Fruit fly (Drosophila melanogaster): Measurements from ENCODE around the gene mura.

The mura gene

DNA sequence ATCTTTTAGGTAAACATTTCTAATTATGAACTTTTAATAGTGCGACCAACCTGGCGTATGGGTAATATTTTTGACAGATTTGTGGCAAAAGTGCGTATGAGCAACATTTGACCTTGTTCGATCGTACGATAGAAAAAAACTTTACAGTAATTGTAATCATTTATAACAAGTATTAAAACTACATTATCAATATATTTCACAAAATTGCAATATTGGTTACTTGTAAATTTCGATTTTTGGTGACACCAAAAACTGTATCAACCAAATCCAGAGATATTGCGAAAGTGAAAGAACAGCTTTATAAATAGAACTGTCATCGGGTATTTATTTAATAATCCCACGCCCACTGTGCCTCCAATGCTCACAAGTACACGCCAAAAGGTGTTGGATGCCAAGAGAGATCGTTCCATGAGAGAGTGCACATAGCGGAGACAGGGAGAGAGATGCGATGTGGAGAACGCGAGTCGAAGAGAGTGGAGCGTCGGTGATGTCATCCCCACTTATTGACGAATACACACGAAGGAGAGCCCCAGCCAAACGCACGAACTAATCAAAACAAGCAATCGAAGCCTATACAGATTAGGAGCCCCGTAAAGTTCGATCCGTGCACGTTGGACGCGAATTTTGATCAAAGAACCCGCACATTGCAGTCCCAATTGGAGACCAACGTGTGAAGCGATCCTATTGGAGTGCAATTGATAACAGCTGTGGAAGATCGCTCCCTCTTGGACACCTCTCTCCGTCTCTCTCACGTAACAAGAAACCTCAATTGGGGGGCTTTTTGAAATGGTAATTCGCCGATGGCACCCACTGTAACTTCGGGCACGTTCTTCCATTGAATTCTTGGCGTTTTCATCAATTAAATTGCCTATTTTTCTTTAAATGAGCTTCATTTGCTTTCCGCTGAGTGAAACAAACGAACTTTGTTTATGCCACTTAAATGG lies 18.2 kb downstream of the mura start (continued):
- peak; percentile 75 for TF ChIP-seq Oaz (GFP tag; IDR thresholded peaks at IDR 0.05)
- TF ChIP-seq CG15479 (GFP tag; optimal IDR thresholded peaks at IDR 0.05), result peak; percentile 28
- TF ChIP-seq CG7786 (GFP tag; optimal IDR thresholded peaks at IDR 0.05), result peak; percentile 90
- TF ChIP-seq tin (GFP tag; optimal IDR thresholded peaks at IDR 0.05), result peak; percentile 94
- no peak for TF ChIP-seq usp (GFP tag; optimal IDR thresholded peaks at IDR 0.05)
- TF ChIP-seq chinmo (GFP tag; IDR thresholded peaks at IDR 0.05; ENCODE audit: partially characterized antibody), result peak; percentile 95
- TF ChIP-seq CG14860 (GFP tag; IDR thresholded peaks at IDR 0.05; ENCODE audit: partially characterized antibody), result peak; percentile 46; the same call in 2 of the 3 replicates
- TF ChIP-seq ham (GFP tag; IDR thresholded peaks at IDR 0.05), result no peak
- 0 out of 2 replicates have a peak, but pooled peaks have one; percentile 41 for TF ChIP-seq CG4360 (GFP tag; IDR thresholded peaks at IDR 0.05)
- TF ChIP-seq MTF-1 (GFP tag; optimal IDR thresholded peaks at IDR 0.05; ENCODE audit: borderline replicate concordance), result peak; percentile 57
- TF ChIP-seq HLH4C (GFP tag; IDR thresholded peaks at IDR 0.05; ENCODE audit: partially characterized antibody), result no peak
- TF ChIP-seq mam (GFP tag; optimal IDR thresholded peaks at IDR 0.05), result peak; percentile 92
- TF ChIP-seq CG32532 (GFP tag; IDR thresholded peaks at IDR 0.05), result peak; percentile 92
- TF ChIP-seq CG10147 (GFP tag; optimal IDR thresholded peaks at IDR 0.05), result peak; percentile 97
- peak; percentile 90 for TF ChIP-seq CG16863 (GFP tag; optimal IDR thresholded peaks at IDR 0.05)
- no peak for TF ChIP-seq hbn (GFP tag; IDR thresholded peaks at IDR 0.05; ENCODE audit: partially characterized antibody)
- peak; percentile 85 for TF ChIP-seq CG14667 (GFP tag; IDR thresholded peaks at IDR 0.05)
- TF ChIP-seq CG6683 (GFP tag; optimal IDR thresholded peaks at IDR 0.05), result peak; percentile 94
- peak; percentile 71 for TF ChIP-seq CG15073 (GFP tag; optimal IDR thresholded peaks at IDR 0.05)
- peak; percentile 89 for TF ChIP-seq CG9932 (GFP tag; IDR thresholded peaks at IDR 0.05)
- peak; percentile 98 for TF ChIP-seq nmo (GFP tag; optimal IDR thresholded peaks at IDR 0.05)
- peak; percentile 84 to 96 for TF ChIP-seq Pdp1 (GFP tag; optimal IDR thresholded peaks at IDR 0.05)
- peak; percentile 39 for TF ChIP-seq HLHmδ (GFP tag; optimal IDR thresholded peaks at IDR 0.05)
- TF ChIP-seq pnt (GFP tag; optimal IDR thresholded peaks at IDR 0.05), result peak; percentile 91
- TF ChIP-seq CG11560 (tag; IDR thresholded peaks at IDR 0.05), result peak; percentile 71
- peak; percentile 98 for TF ChIP-seq CG4424 (GFP tag; optimal IDR thresholded peaks at IDR 0.05)
- no peak for TF ChIP-seq pan (optimal IDR thresholded peaks at IDR 0.05)
- peak in 1 of 2 experiments; percentile 86 for TF ChIP-seq pan (GFP tag; optimal IDR thresholded peaks at IDR 0.05 in 1 of 2, IDR thresholded peaks at IDR 0.05 in 1 of 2)
- peak; percentile 83 for TF ChIP-seq E2f1 (GFP tag; IDR thresholded peaks at IDR 0.05)
- peak; percentile 41 for TF ChIP-seq Sry-δ (GFP tag; optimal IDR thresholded peaks at IDR 0.05)
- TF ChIP-seq CG12155 (GFP tag; optimal IDR thresholded peaks at IDR 0.05), result peak; percentile 93
- no peak for TF ChIP-seq cg (GFP tag; optimal IDR thresholded peaks at IDR 0.05)
- peak; percentile 92 for TF ChIP-seq shn (GFP tag; optimal IDR thresholded peaks at IDR 0.05)
- peak; percentile 95 for TF ChIP-seq grau (tag; optimal IDR thresholded peaks at IDR 0.05)
- TF ChIP-seq phol (tag; optimal IDR thresholded peaks at IDR 0.05), result peak; percentile 96
- peak; percentile 64; the same call in 1 of the 3 replicates for TF ChIP-seq sr (GFP tag; IDR thresholded peaks at IDR 0.05)
- peak; percentile 65 for TF ChIP-seq psq (GFP tag; optimal IDR thresholded peaks at IDR 0.05)
- TF ChIP-seq CG8281 (tag; optimal IDR thresholded peaks at IDR 0.05), result peak; percentile 83
- TF ChIP-seq CG6654 (GFP tag; optimal IDR thresholded peaks at IDR 0.05), result peak; percentile 90
- TF ChIP-seq CG33557 (GFP tag; optimal IDR thresholded peaks at IDR 0.05), result peak; percentile 84
- TF ChIP-seq twi (tag; optimal IDR thresholded peaks at IDR 0.05), result peak; percentile 87
- TF ChIP-seq CG13894 (tag; optimal IDR thresholded peaks at IDR 0.05), result peak; percentile 87
- peak; percentile 83 for TF ChIP-seq zfh1 (GFP tag; IDR thresholded peaks at IDR 0.05)
- peak; percentile 69 for TF ChIP-seq CG12236 (GFP tag; optimal IDR thresholded peaks at IDR 0.05)
- peak; percentile 99 for TF ChIP-seq CG17361 (GFP tag; IDR thresholded peaks at IDR 0.05)
- TF ChIP-seq CG16779 (GFP tag; IDR thresholded peaks at IDR 0.05), result peak; percentile 67; the same call in 1 of the 2 replicates
- TF ChIP-seq prd (optimal IDR thresholded peaks at IDR 0.05), result no peak
- peak; percentile 90 for TF ChIP-seq prd (GFP tag; IDR thresholded peaks at IDR 0.05)
